Fruit fly (Drosophila melanogaster) Kc167 (cell line): ENCODE measurements around the gene ebd1.

Experiments used
- Myc ChIP-seq: fragments of >200 bp; optimal IDR thresholded peaks from 2 replicates; lab custom pipeline; 2017; ENCODE audit warnings: missing external identifiers
- h ChIP-seq: fragments of >200 bp; optimal IDR thresholded peaks from 3 replicates; lab custom pipeline; 2018; ENCODE audit warnings: missing external identifiers
- ttk ChIP-seq: sonication (Bioruptor generic); optimal IDR thresholded peaks from 2 replicates; lab custom pipeline; 2017; ENCODE audit warnings: missing external identifiers

- no peak for TF ChIP-seq Myc (lab: Kevin White, UChicago)
- TF ChIP-seq ttk (lab: Kevin White, UChicago): no peak
- no peak for TF ChIP-seq h (lab: Kevin White, UChicago)
These were observed 4.8 kb upstream of the ebd1 start, which contains the start of the genes CG32483 and RabX6 for dm6 chr3L:690031-690686.
